Fruit fly (Drosophila melanogaster) S2 (cell line): ENCODE results near the gene CG34409.

ENCODE experiments used
- CG8478 ChIP-seq: fragments of >200 bp; optimal IDR thresholded peaks from 2 replicates; lab custom pipeline; 2018
- CTCF ChIP-seq, 2 experiments: fragments of >200 bp; optimal IDR thresholded peaks; 2 replicates each; lab custom pipeline; 2018

- TF ChIP-seq CG8478 (lab: Kevin White, UChicago) (no peak), CTCF (optimal IDR thresholded peaks at IDR 0.05; lab: Kevin White, UChicago) (peak; percentile 69 to 72)
Measured at dm6 chr3R:9705008-9705628, 41.0 kb downstream of the CG34409 start, which contains the start of gene Unc-115a.
